Worm (Caenorhabditis elegans): ENCODE measurements around the gene ceh-10.

The ceh-10 gene

ce11 chrIII:5757492-5758045 lies 41.3 kb upstream of the ceh-10 start:
- TF ChIP-seq fkh-10 (GFP tag; optimal IDR thresholded peaks at IDR 0.05), result peak; percentile 2
- no peak for TF ChIP-seq sea-2 (GFP tag; optimal IDR thresholded peaks at IDR 0.05)
- TF ChIP-seq nfya-1 (tag; optimal IDR thresholded peaks at IDR 0.05; ENCODE audit: insufficient read depth), result peak; percentile 48

ce11 chrIII:5758519-5759099 lies 40.2 kb upstream of the ceh-10 start:
- TF ChIP-seq nhr-23 (tag; optimal IDR thresholded peaks at IDR 0.05) (no peak), egl-5 (tag; optimal IDR thresholded peaks at IDR 0.05) (no peak), nfya-1 (tag; optimal IDR thresholded peaks at IDR 0.05; ENCODE audit: insufficient read depth) (peak; percentile 82), ceh-28 (tag; optimal IDR thresholded peaks at IDR 0.05) (peak; percentile 19), nhr-25 (tag; optimal IDR thresholded peaks at IDR 0.05) (no peak), ceh-16 (tag; optimal IDR thresholded peaks at IDR 0.05) (no peak), nhr-11 (tag; optimal IDR thresholded peaks at IDR 0.05) (peak; percentile 71), nhr-237 (tag; optimal IDR thresholded peaks at IDR 0.05) (no peak), ama-1 (optimal IDR thresholded peaks at IDR 0.05) (peak; percentile 71), fkh-2 (tag; optimal IDR thresholded peaks at IDR 0.05) (no peak), hmg-11 (tag; optimal IDR thresholded peaks at IDR 0.05) (no peak), lin-39 (tag; optimal IDR thresholded peaks at IDR 0.05) (peak; percentile 82), aly-2 (tag; optimal IDR thresholded peaks at IDR 0.05) (no peak), ZK546.5 (tag; optimal IDR thresholded peaks at IDR 0.05) (no peak), nhr-67 (tag; optimal IDR thresholded peaks at IDR 0.05) (no peak), unc-62 (GFP tag; optimal IDR thresholded peaks at IDR 0.05) (peak; percentile 37), fkh-10 (GFP tag; optimal IDR thresholded peaks at IDR 0.05) (peak; percentile 96), nhr-28 (tag; optimal IDR thresholded peaks at IDR 0.05) (no peak), lsy-12 (tag; optimal IDR thresholded peaks at IDR 0.05) (no peak), tbx-2 (tag; optimal IDR thresholded peaks at IDR 0.05) (no peak), pha-4 (tag; optimal IDR thresholded peaks at IDR 0.05) (no peak), R02D3.7 (tag; optimal IDR thresholded peaks at IDR 0.05) (no peak), lin-15B (tag; optimal IDR thresholded peaks at IDR 0.05) (peak; percentile 19), nhr-77 (tag; optimal IDR thresholded peaks at IDR 0.05) (no peak), eor-1 (tag; optimal IDR thresholded peaks at IDR 0.05) (no peak), skn-1 (tag; optimal IDR thresholded peaks at IDR 0.05) (peak; percentile 55), elt-1 (tag; optimal IDR thresholded peaks at IDR 0.05) (peak; percentile 33)

- TF ChIP-seq lsy-12 (tag; optimal IDR thresholded peaks at IDR 0.05), result no peak
- TF ChIP-seq skn-1 (tag; optimal IDR thresholded peaks at IDR 0.05), result no peak
- no peak for TF ChIP-seq nhr-25 (tag; optimal IDR thresholded peaks at IDR 0.05)
- peak; percentile 10 for TF ChIP-seq egl-5 (tag; optimal IDR thresholded peaks at IDR 0.05)
- TF ChIP-seq nfya-1 (tag; optimal IDR thresholded peaks at IDR 0.05; ENCODE audit: insufficient read depth), result peak; percentile 7
Measured at ce11 chrIII:5760721-5761120, 38.1 kb upstream of the ceh-10 start.

- no peak for TF ChIP-seq pqm-1 (tag; optimal IDR thresholded peaks at IDR 0.05)
- TF ChIP-seq ceh-16 (tag; optimal IDR thresholded peaks at IDR 0.05), result no peak
- peak; percentile 3 for TF ChIP-seq tbx-2 (tag; optimal IDR thresholded peaks at IDR 0.05)
Measured at ce11 chrIII:5761886-5762285, 37.0 kb upstream of the ceh-10 start.

ce11 chrIII:5763988-5764387 lies 34.9 kb upstream of the ceh-10 start:
- TF ChIP-seq sea-2 (GFP tag; optimal IDR thresholded peaks at IDR 0.05) (no peak), pha-4 (tag; optimal IDR thresholded peaks at IDR 0.05) (no peak), lsy-12 (tag; optimal IDR thresholded peaks at IDR 0.05) (no peak), nhr-43 (tag; optimal IDR thresholded peaks at IDR 0.05; ENCODE audit: poor library complexity, severe bottlenecking) (no peak), pqm-1 (tag; optimal IDR thresholded peaks at IDR 0.05) (no peak), mdl-1 (tag; optimal IDR thresholded peaks at IDR 0.05) (no peak), nfya-1 (tag; optimal IDR thresholded peaks at IDR 0.05; ENCODE audit: insufficient read depth) (no peak), nhr-237 (tag; optimal IDR thresholded peaks at IDR 0.05) (no peak), ama-1 (optimal IDR thresholded peaks at IDR 0.05) (no peak), nhr-76 (tag; optimal IDR thresholded peaks at IDR 0.05) (no peak), lin-39 (tag; optimal IDR thresholded peaks at IDR 0.05) (no peak), snpc-4 (tag; optimal IDR thresholded peaks at IDR 0.05) (no peak), egl-5 (tag; optimal IDR thresholded peaks at IDR 0.05) (no peak)
